Worm (Caenorhabditis elegans) whole organism, L3 larva: Measurements from ENCODE around the gene T16G12.13.

Source experiments
- ceh-9 ChIP-seq: sonication (generic microtip); optimal IDR thresholded peaks from 2 replicates; lab custom pipeline; 2018; ENCODE audit warnings: missing biosample characterization, missing genetic modification characterization
- egl-27 ChIP-seq: sonication (generic microtip); optimal IDR thresholded peaks from 4 replicates; lab custom pipeline; 2017; ENCODE audit warnings: missing biosample characterization, missing genetic modification reagents, missing genetic modification characterization
- pha-4 ChIP-seq: fragments of 150-350 bp; optimal IDR thresholded peaks from 2 replicates; lab custom pipeline; 2014; ENCODE audit warnings: missing biosample characterization, missing genetic modification reagents, missing genetic modification characterization
- tbx-2 ChIP-seq: sonication (generic microtip); optimal IDR thresholded peaks from 2 replicates; lab custom pipeline; 2016; ENCODE audit warnings: mild to moderate bottlenecking, missing genetic modification characterization, missing compliant biosample characterization
- unc-62 ChIP-seq: fragments of 150-350 bp; sonication (generic microtip); optimal IDR thresholded peaks from 4 replicates; lab custom pipeline; 2014; ENCODE audit warnings: missing biosample characterization, missing genetic modification reagents, missing genetic modification characterization
- ztf-11 ChIP-seq: fragments of 150-350 bp; optimal IDR thresholded peaks from 2 replicates; lab custom pipeline; 2014; ENCODE audit warnings: missing biosample characterization, missing genetic modification characterization

ce11 chrIII:10016413-10017051, 44.1 kb upstream of the T16G12.13 start, which contains the start of gene rgs-1:
- TF ChIP-seq unc-62 (no peak), egl-27 (tag; lab: Kevin White, UChicago) (no peak), tbx-2 (no peak), ztf-11 (tag; lab: Kevin White, UChicago) (no peak), pha-4 (tag; lab: Kevin White, UChicago) (peak; percentile 5), ceh-9 (tag; lab: Kevin White, UChicago) (no peak)
